Worm (Caenorhabditis elegans) whole organism, late embryonic: Measurements from ENCODE around the gene C16C8.12.

Experiments used
- ahr-1 ChIP-seq: sonication (generic microtip); optimal IDR thresholded peaks from 2 replicates; lab custom pipeline; 2016; ENCODE audit warnings: missing genetic modification characterization, missing compliant biosample characterization
- ceh-14 ChIP-seq: sonication (generic microtip); optimal IDR thresholded peaks from 2 replicates; lab custom pipeline; 2016; ENCODE audit warnings: missing genotype, missing genetic modification characterization, missing compliant biosample characterization
- ceh-31 ChIP-seq: sonication (generic microtip); optimal IDR thresholded peaks from 2 replicates; lab custom pipeline; 2016; ENCODE audit warnings: missing genetic modification characterization, missing compliant biosample characterization
- dmd-4 ChIP-seq: sonication (generic microtip); optimal IDR thresholded peaks from 2 replicates; lab custom pipeline; 2016; ENCODE audit warnings: borderline replicate concordance, missing genetic modification characterization, missing compliant biosample characterization
- dve-1 ChIP-seq: sonication (generic microtip); optimal IDR thresholded peaks from 2 replicates; lab custom pipeline; 2017; ENCODE audit warnings: antibody characterized with exemption, mild to moderate bottlenecking, missing genetic modification characterization, missing compliant biosample characterization
- fax-1 ChIP-seq: sonication (generic microtip); optimal IDR thresholded peaks from 2 replicates; lab custom pipeline; 2016; ENCODE audit warnings: missing genotype, missing genetic modification characterization, missing compliant biosample characterization
- lin-11 ChIP-seq: fragments of 200-800 bp; sonication (Bioruptor generic); optimal IDR thresholded peaks from 2 replicates; lab custom pipeline; 2018; ENCODE audit warnings: mild to moderate bottlenecking, missing genetic modification characterization, missing compliant biosample characterization
- mec-3 ChIP-seq: sonication (generic microtip); optimal IDR thresholded peaks from 2 replicates; lab custom pipeline; 2016; ENCODE audit warnings: borderline replicate concordance, missing genetic modification characterization, missing compliant biosample characterization
- pag-3 ChIP-seq: sonication (generic microtip); optimal IDR thresholded peaks from 2 replicates; lab custom pipeline; 2016; ENCODE audit warnings: missing compliant biosample characterization, missing genetic modification characterization, borderline replicate concordance
- pha-4 ChIP-seq: fragments of 150-350 bp; optimal IDR thresholded peaks from 2 replicates; lab custom pipeline; 2018; ENCODE audit warnings: missing biosample characterization, missing genetic modification reagents, missing genetic modification characterization
- rnt-1 ChIP-seq: sonication (generic microtip); optimal IDR thresholded peaks from 2 replicates; lab custom pipeline; 2016; ENCODE audit warnings: missing genetic modification characterization, missing compliant biosample characterization
- sox-4 ChIP-seq: sonication (generic microtip); optimal IDR thresholded peaks from 2 replicates; lab custom pipeline; 2017; ENCODE audit warnings: mild to moderate bottlenecking, missing genetic modification characterization, inconsistent platforms, missing compliant biosample characterization

DNA sequence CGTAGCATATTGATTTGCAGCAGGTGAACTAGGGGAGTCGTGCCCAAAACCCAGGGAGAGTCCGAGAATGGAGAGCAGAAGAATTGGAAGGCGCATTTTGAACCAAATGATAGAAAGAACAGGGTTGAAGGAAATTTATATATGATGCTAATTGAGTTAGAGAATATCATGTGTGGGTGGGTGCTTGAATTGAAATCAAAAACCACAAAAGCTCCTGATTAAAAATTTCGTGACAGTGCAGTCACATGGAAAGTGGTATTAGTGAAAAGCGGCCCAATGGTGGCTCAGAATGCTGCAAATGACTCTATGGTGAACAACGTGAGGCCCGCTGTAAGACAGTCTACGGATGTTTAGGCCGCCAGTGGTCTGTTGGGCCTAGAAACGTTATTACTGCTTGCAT lies 9.1 kb downstream of the C16C8.12 start, which contains the start of gene C16C8.8:
- TF ChIP-seq lin-11 (tag; lab: Kevin White, UChicago) (no peak), ceh-31 (no peak), sox-4 (no peak), pha-4 (tag; lab: Kevin White, UChicago) (no peak), rnt-1 (tag; lab: Kevin White, UChicago) (no peak), fax-1 (tag; lab: Kevin White, UChicago) (no peak), dmd-4 (tag; lab: Kevin White, UChicago) (no peak), dve-1 (tag; lab: Kevin White, UChicago) (no peak), ceh-14 (tag; lab: Kevin White, UChicago) (no peak), pag-3 (tag; lab: Kevin White, UChicago) (no peak), mec-3 (tag; lab: Kevin White, UChicago) (no peak), ahr-1 (tag; lab: Kevin White, UChicago) (no peak)
